Worm (Caenorhabditis elegans) whole organism, late embryonic: ENCODE results near the gene rpn-5.
"Not testable (repeated sequence)": the region's sequence is repeated elsewhere in the genome, so short reads cannot be mapped to it uniquely, and the experiment has no call there.

Experiments used
- F13H6.1 ChIP-seq: sonication (generic microtip); optimal IDR thresholded peaks from 2 replicates; lab custom pipeline; 2016; ENCODE audit warnings: missing genetic modification characterization, missing compliant biosample characterization
- dve-1 ChIP-seq: sonication (generic microtip); optimal IDR thresholded peaks from 2 replicates; lab custom pipeline; 2017; ENCODE audit warnings: antibody characterized with exemption, mild to moderate bottlenecking, missing genetic modification characterization, missing compliant biosample characterization
- elt-2 ChIP-seq: sonication (generic microtip); optimal IDR thresholded peaks from 2 replicates; lab custom pipeline; 2016; ENCODE audit warnings: missing genetic modification reagents, missing genetic modification characterization, missing compliant biosample characterization
- hlh-13 ChIP-seq: fragments of 200-800 bp; sonication (Bioruptor generic); optimal IDR thresholded peaks from 2 replicates; lab custom pipeline; 2018; ENCODE audit warnings: mild to moderate bottlenecking, missing genetic modification characterization, missing compliant biosample characterization
- nhr-11 ChIP-seq: fragments of 150-350 bp; optimal IDR thresholded peaks from 2 replicates; lab custom pipeline; 2014; ENCODE audit warnings: missing biosample characterization, missing genetic modification characterization
- pax-1 ChIP-seq: fragments of 150-350 bp; optimal IDR thresholded peaks from 2 replicates; lab custom pipeline; 2014; ENCODE audit warnings: missing biosample characterization, missing genetic modification characterization
- pros-1 ChIP-seq: fragments of 150-350 bp; optimal IDR thresholded peaks from 2 replicates; lab custom pipeline; 2014; ENCODE audit warnings: missing biosample characterization, missing genetic modification reagents, missing genetic modification characterization
- ttx-3 ChIP-seq: sonication (generic microtip); optimal IDR thresholded peaks from 2 replicates; lab custom pipeline; 2016; ENCODE audit warnings: missing genetic modification reagents, missing genetic modification characterization, missing compliant biosample characterization

DNA sequence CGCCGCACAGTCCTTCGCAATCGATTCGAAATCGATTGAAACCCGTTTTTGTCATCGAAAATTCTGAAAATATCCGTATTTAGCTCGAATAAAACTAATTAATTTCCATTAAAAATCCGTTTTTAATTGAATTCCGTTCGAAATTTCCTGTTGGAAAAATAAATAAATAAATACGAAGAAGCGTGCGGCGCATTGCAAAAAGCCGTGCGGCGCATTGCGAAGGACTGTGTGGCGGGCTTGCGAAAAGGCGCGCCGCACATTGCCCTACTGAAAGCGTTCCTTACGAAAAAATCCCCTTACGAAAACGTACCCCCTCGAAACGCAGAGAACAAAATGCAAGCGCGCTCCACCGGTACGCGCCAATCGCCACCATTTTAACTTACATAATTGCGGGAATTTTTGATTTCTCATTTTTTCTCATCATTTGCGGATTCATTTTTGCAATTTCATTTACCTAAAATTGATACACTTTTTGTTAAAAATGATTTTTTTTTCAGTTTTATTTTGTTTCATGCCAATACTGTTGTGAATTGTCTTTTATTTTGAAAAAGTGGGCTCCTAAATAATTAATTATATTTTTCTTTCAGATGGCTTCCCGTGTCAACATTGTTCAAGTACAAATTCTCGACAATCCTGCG lies 3.4 kb upstream of the rpn-5 start, which contains the start of gene unc-85:
- TF ChIP-seq ttx-3 (tag; lab: Kevin White, UChicago) (peak; percentile 60), F13H6.1 (tag; lab: Kevin White, UChicago) (peak; percentile 60)
- not testable (repeated sequence) for TF ChIP-seq nhr-11 (tag; lab: Kevin White, UChicago); pax-1 (tag; lab: Kevin White, UChicago); pros-1; elt-2 (tag; lab: Kevin White, UChicago); hlh-13; dve-1 (tag; lab: Kevin White, UChicago)
